Worm (Caenorhabditis elegans) whole organism, young adult: Measurements from ENCODE around the gene ncap-1.

ENCODE experiments used
- B0019.2 ChIP-seq: fragments of 200-800 bp; sonication (Bioruptor generic); conservative IDR thresholded peaks from 2 replicates; pipeline ENCODE4 v1.3.6; 2022; ENCODE audit warnings: missing genetic modification reagents, missing genetic modification characterization, missing compliant biosample characterization
- B0336.3 ChIP-seq: fragments of 200-800 bp; sonication (Bioruptor generic); IDR thresholded peaks from 2 replicates; pipeline ENCODE4 v1.3.6; 2022; ENCODE audit warnings: missing genetic modification characterization, missing compliant biosample characterization
- F39B2.1 ChIP-seq: fragments of 200-800 bp; sonication (Bioruptor generic); IDR thresholded peaks from 2 replicates; pipeline ENCODE4 v1.3.6; 2022; ENCODE audit warnings: missing genetic modification reagents, missing genetic modification characterization, missing compliant biosample characterization
- bed-1 ChIP-seq: fragments of 200-800 bp; sonication (Bioruptor generic); IDR thresholded peaks from 2 replicates; pipeline ENCODE4 v1.3.6; 2022; ENCODE audit warnings: missing genetic modification reagents, missing genetic modification characterization, missing compliant biosample characterization
- cebp-1 ChIP-seq, 2 experiments: fragments of 200-800 bp in 1 of 2; sonication (Bioruptor generic) in 1 of 2; sonication (generic microtip) in 1 of 2; IDR thresholded peaks in 1 of 2; optimal IDR thresholded peaks in 1 of 2; 2 replicates each; pipeline versions ENCODE4 v1.3.6 to Lab custom; 2017 to 2022; ENCODE audit warnings: missing compliant biosample characterization in 2 of 2, missing genetic modification characterization in 2 of 2, mild to moderate bottlenecking in 1 of 2, missing genetic modification reagents in 1 of 2, moderate library complexity in 1 of 2
- cebp-2 ChIP-seq: fragments of 200-800 bp; sonication (Bioruptor generic); IDR thresholded peaks from 2 replicates; pipeline ENCODE4 v1.3.6; 2022; ENCODE audit warnings: missing genetic modification characterization, missing compliant biosample characterization
- egrh-3 ChIP-seq: fragments of 200-800 bp; sonication (Bioruptor generic); IDR thresholded peaks from 2 replicates; pipeline ENCODE4 v1.3.6; 2022; ENCODE audit warnings: missing genetic modification reagents, missing genetic modification characterization, missing compliant biosample characterization
- ekl-4 ChIP-seq: fragments of 200-800 bp; sonication (Bioruptor generic); IDR thresholded peaks from 2 replicates; pipeline ENCODE4 v1.3.6; 2022; ENCODE audit warnings: missing genetic modification reagents, missing genetic modification characterization, missing compliant biosample characterization
- madf-3 ChIP-seq: fragments of 200-800 bp; sonication (Bioruptor generic); IDR thresholded peaks from 2 replicates; pipeline ENCODE4 v1.3.6; 2022; ENCODE audit warnings: missing genetic modification reagents, missing genetic modification characterization, missing compliant biosample characterization
- nhr-179 ChIP-seq: sonication (generic microtip); optimal IDR thresholded peaks from 2 replicates; lab custom pipeline; 2016; ENCODE audit warnings: mild to moderate bottlenecking, missing genetic modification characterization, missing compliant biosample characterization
- zim-3 ChIP-seq: sonication (generic microtip); optimal IDR thresholded peaks from 2 replicates; lab custom pipeline; 2017; ENCODE audit warnings: mild to moderate bottlenecking, missing genetic modification characterization, moderate library complexity, missing compliant biosample characterization
- ztf-28 ChIP-seq: fragments of 200-800 bp; sonication (Bioruptor generic); IDR thresholded peaks from 2 replicates; pipeline ENCODE4 v1.3.6; 2022; ENCODE audit warnings: missing genetic modification reagents, missing genetic modification characterization, missing compliant biosample characterization

ce11 chrII:2881088-2881487 lies 38.0 kb downstream of the ncap-1 start:
- no peak for TF ChIP-seq zim-3 (tag; lab: Kevin White, UChicago)
- no peak for TF ChIP-seq B0336.3 (GFP tag; lab: Robert Waterston, UW)
- no peak for TF ChIP-seq B0019.2 (GFP tag; lab: Robert Waterston, UW)
- TF ChIP-seq ztf-28 (GFP tag; lab: Robert Waterston, UW) = no peak
- TF ChIP-seq F39B2.1 (GFP tag; lab: Robert Waterston, UW) = no peak
- no peak for TF ChIP-seq nhr-179 (tag; lab: Kevin White, UChicago)
- TF ChIP-seq egrh-3 = peak; percentile 19
- TF ChIP-seq cebp-1 (GFP tag; IDR thresholded peaks at IDR 0.05; lab: Robert Waterston, UW) = no peak
- no peak for TF ChIP-seq cebp-1 (tag; optimal IDR thresholded peaks at IDR 0.05; lab: Kevin White, UChicago)
- no peak for TF ChIP-seq cebp-2 (GFP tag; lab: Robert Waterston, UW)
- TF ChIP-seq ekl-4 (GFP tag; lab: Robert Waterston, UW) = no peak
- TF ChIP-seq madf-3 (GFP tag; lab: Robert Waterston, UW) = no peak
- TF ChIP-seq bed-1 (GFP tag; lab: Robert Waterston, UW) = no peak
